Worm (Caenorhabditis elegans) whole organism, midembryonic: ENCODE data around the gene ndg-4.

Source experiments
- T22C8.4 ChIP-seq: fragments of 200-800 bp; sonication (Bioruptor generic); IDR thresholded peaks from 2 replicates; pipeline ENCODE4 v1.3.6; 2022; ENCODE audit warnings: missing genetic modification characterization, missing compliant biosample characterization
- cog-1 ChIP-seq: sonication (generic microtip); optimal IDR thresholded peaks from 2 replicates; lab custom pipeline; 2016; ENCODE audit warnings: missing genetic modification characterization, missing compliant biosample characterization
- flt-1 ChIP-seq: fragments of 200-800 bp; sonication (Bioruptor generic); IDR thresholded peaks from 2 replicates; pipeline ENCODE4 v1.3.6; 2022; ENCODE audit warnings: missing genetic modification characterization, missing compliant biosample characterization
- klf-2 ChIP-seq: fragments of 200-800 bp; sonication (Bioruptor generic); conservative IDR thresholded peaks from 2 replicates; pipeline ENCODE4 v1.3.6; 2022; ENCODE audit warnings: missing genetic modification reagents, missing genetic modification characterization, missing compliant biosample characterization
- med-1 ChIP-seq: sonication (generic microtip); optimal IDR thresholded peaks from 2 replicates; lab custom pipeline; 2017; ENCODE audit warnings: missing genetic modification characterization, mild to moderate bottlenecking, missing compliant biosample characterization, antibody characterized with exemption, missing genetic modification reagents; ENCODE audit not compliant: insufficient read depth
- ref-1 ChIP-seq: fragments of 200-800 bp; sonication (Bioruptor generic); conservative IDR thresholded peaks from 2 replicates; pipeline ENCODE4 v1.3.6; 2022; ENCODE audit warnings: missing genetic modification reagents, missing genetic modification characterization, missing compliant biosample characterization
- tab-1 ChIP-seq: fragments of 200-800 bp; sonication (Bioruptor generic); IDR thresholded peaks from 2 replicates; pipeline ENCODE4 v1.3.6; 2022; ENCODE audit warnings: missing genetic modification characterization, missing compliant biosample characterization
- ztf-23 ChIP-seq: fragments of 200-800 bp; sonication (Bioruptor generic); IDR thresholded peaks from 2 replicates; pipeline ENCODE4 v1.3.6; 2022; ENCODE audit warnings: missing genetic modification reagents, missing genetic modification characterization, missing compliant biosample characterization
- ztf-29 ChIP-seq: fragments of 200-800 bp; sonication (Bioruptor generic); IDR thresholded peaks from 2 replicates; pipeline ENCODE4 v1.3.6; 2022; ENCODE audit warnings: missing genetic modification reagents, missing genetic modification characterization, missing compliant biosample characterization

DNA sequence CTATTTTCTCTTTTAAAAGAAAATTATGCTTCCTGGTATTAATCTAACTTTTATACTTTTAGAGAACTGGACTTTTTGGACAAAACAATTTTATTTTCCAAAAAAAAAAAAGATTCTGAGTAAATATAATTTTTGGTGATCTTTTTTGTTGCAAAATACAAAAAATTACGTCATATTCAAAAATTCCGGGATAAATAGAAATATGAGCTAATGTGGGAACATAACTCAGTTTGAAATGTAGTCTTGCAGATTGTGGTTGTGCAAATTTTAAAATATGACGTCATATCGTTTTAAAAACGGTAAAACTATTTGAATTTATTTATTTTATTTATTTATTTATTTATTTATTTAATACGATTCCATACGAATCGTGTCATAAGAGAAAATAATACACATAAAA, 14.6 kb upstream of the ndg-4 start:
- TF ChIP-seq ztf-29 = no peak
- no peak for TF ChIP-seq ref-1 (GFP tag; lab: Robert Waterston, UW)
- no peak for TF ChIP-seq cog-1 (tag; lab: Kevin White, UChicago)
- no peak for TF ChIP-seq med-1 (GFP tag; lab: Kevin White, UChicago)
- no peak for TF ChIP-seq flt-1
- no peak for TF ChIP-seq tab-1 (GFP tag; lab: Robert Waterston, UW)
- no peak for TF ChIP-seq klf-2
- no peak for TF ChIP-seq ztf-23
- TF ChIP-seq T22C8.4 (GFP tag; lab: Robert Waterston, UW) = no peak
